Worm (Caenorhabditis elegans): ENCODE data around the gene C01G10.4.

- no peak for TF ChIP-seq him-1 (tag; optimal IDR thresholded peaks at IDR 0.05)
- TF ChIP-seq W03F9.2 (tag; optimal IDR thresholded peaks at IDR 0.05): no peak
Observed at ce11 chrV:15069435-15069985, 20.0 kb upstream of the C01G10.4 start.
